Fruit fly (Drosophila melanogaster): ENCODE data around the gene CG9813.

CG9813 gene

dm6 chr3R:13364175-13365174 lies 15.1 kb downstream of the CG9813 start, which contains the start of gene Dic1:
Dic1 (plus strand) TSS chr3R:13364938.
- peak; percentile 99 for TF ChIP-seq noc (tag; optimal IDR thresholded peaks at IDR 0.05)

dm6 chr3R:13363347-13363994 lies 16.1 kb downstream of the CG9813 start:
- TF ChIP-seq noc (tag; optimal IDR thresholded peaks at IDR 0.05), result peak; percentile 24

dm6 chr3R:13360108-13360507 lies 19.5 kb downstream of the CG9813 start:
- no peak for TF ChIP-seq noc (tag; optimal IDR thresholded peaks at IDR 0.05)

- no peak for TF ChIP-seq noc (tag; optimal IDR thresholded peaks at IDR 0.05)
Observed at dm6 chr3R:13356960-13357359, 22.6 kb downstream of the CG9813 start.

- no peak for TF ChIP-seq noc (tag; optimal IDR thresholded peaks at IDR 0.05)
Observed at dm6 chr3R:13353373-13353772, 26.2 kb downstream of the CG9813 start, which contains the start of gene mthl12. mthl12 (plus strand) TSS chr3R:13353673.

dm6 chr3R:13338030-13338429 lies 41.5 kb downstream of the CG9813 start, which contains the start of gene PK2-R1:
PK2-R1 (plus strand) TSS chr3R:13338330.
- TF ChIP-seq noc (tag; optimal IDR thresholded peaks at IDR 0.05), result no peak

- no peak for TF ChIP-seq noc (tag; optimal IDR thresholded peaks at IDR 0.05)
Observed at dm6 chr3R:13334007-13334406, 45.6 kb downstream of the CG9813 start, which contains the start of gene PK2-R2. PK2-R2 (minus strand) TSS chr3R:13334166.

- TF ChIP-seq noc (tag; optimal IDR thresholded peaks at IDR 0.05), result no peak
Observed at dm6 chr3R:13333031-13333430, 46.5 kb downstream of the CG9813 start.
